Fruit fly (Drosophila melanogaster) whole organism, pupa: Measurements from ENCODE around the gene HemK1.

Experiments
- CG10348 ChIP-seq: fragments of 200-800 bp; sonication (Bioruptor generic); IDR thresholded peaks from 2 replicates; pipeline ENCODE4 v1.3.6; 2022; ENCODE audit warnings: missing biosample characterization, missing genetic modification characterization
- CG12605 ChIP-seq: fragments of 200-800 bp; sonication (Bioruptor generic); IDR thresholded peaks from 2 replicates; pipeline ENCODE4 v1.3.6; 2022; ENCODE audit warnings: missing biosample characterization, missing genetic modification characterization
- CG14655 ChIP-seq: fragments of 200-800 bp; sonication (Bioruptor generic); optimal IDR thresholded peaks from 3 replicates; lab custom pipeline; 2017; ENCODE audit warnings: mild to moderate bottlenecking, missing biosample characterization, missing genetic modification reagents, missing genetic modification characterization
- CG15710 ChIP-seq: fragments of 200-800 bp; sonication (Bioruptor generic); optimal IDR thresholded peaks from 2 replicates; lab custom pipeline; 2018; ENCODE audit warnings: missing biosample characterization, mild to moderate bottlenecking, missing genetic modification characterization, moderate library complexity
- CG17806 ChIP-seq: fragments of 200-800 bp; sonication (Bioruptor generic); optimal IDR thresholded peaks from 2 replicates; lab custom pipeline; 2018; ENCODE audit warnings: missing biosample characterization, mild to moderate bottlenecking, missing genetic modification characterization, moderate library complexity
- CG32121 ChIP-seq: fragments of 200-800 bp; sonication (Bioruptor generic); IDR thresholded peaks from 2 replicates; pipeline ENCODE4 v1.3.6; 2022; ENCODE audit warnings: missing biosample characterization, missing genetic modification characterization
- CG34367 ChIP-seq: fragments of 200-800 bp; sonication (Bioruptor generic); optimal IDR thresholded peaks from 2 replicates; lab custom pipeline; 2018; ENCODE audit warnings: missing biosample characterization, mild to moderate bottlenecking, missing genetic modification characterization
- CG4496 ChIP-seq: fragments of 200-800 bp; sonication (Bioruptor generic); IDR thresholded peaks from 3 replicates; pipeline ENCODE4 v1.3.6; 2022; ENCODE audit warnings: missing biosample characterization, missing genetic modification characterization
- CG8159 ChIP-seq: fragments of 200-800 bp; sonication (Bioruptor generic); optimal IDR thresholded peaks from 3 replicates; lab custom pipeline; 2018; ENCODE audit warnings: missing biosample characterization, mild to moderate bottlenecking, missing genetic modification characterization, moderate library complexity
- CG8301 ChIP-seq: fragments of 200-800 bp; sonication (Bioruptor generic); optimal IDR thresholded peaks from 2 replicates; lab custom pipeline; 2018; ENCODE audit warnings: missing biosample characterization, mild to moderate bottlenecking, missing genetic modification characterization
- CG9948 ChIP-seq: fragments of 200-800 bp; sonication (Bioruptor generic); optimal IDR thresholded peaks from 2 replicates; lab custom pipeline; 2018; ENCODE audit warnings: missing biosample characterization, mild to moderate bottlenecking, missing genetic modification characterization, moderate library complexity
- D1 ChIP-seq: fragments of 200-800 bp; sonication (Bioruptor generic); optimal IDR thresholded peaks from 2 replicates; lab custom pipeline; 2018; ENCODE audit warnings: missing biosample characterization, mild to moderate bottlenecking, missing genetic modification characterization, moderate library complexity
- EcR ChIP-seq: fragments of 200-800 bp; sonication (Bioruptor generic); optimal IDR thresholded peaks from 3 replicates; lab custom pipeline; 2019; ENCODE audit warnings: missing biosample characterization, missing genetic modification characterization, mild to moderate bottlenecking, moderate library complexity, missing genetic modification reagents
- Ets98B ChIP-seq: fragments of 200-800 bp; sonication (Bioruptor generic); IDR thresholded peaks from 2 replicates; pipeline ENCODE4 v1.3.6; 2022; ENCODE audit warnings: missing biosample characterization, missing genetic modification characterization
- Pif1A ChIP-seq: fragments of 200-800 bp; sonication (Bioruptor generic); optimal IDR thresholded peaks from 3 replicates; lab custom pipeline; 2016; ENCODE audit warnings: missing biosample characterization, missing genetic modification characterization
- Pif1B ChIP-seq: fragments of 200-800 bp; sonication (Bioruptor generic); optimal IDR thresholded peaks from 3 replicates; lab custom pipeline; 2016; ENCODE audit warnings: missing biosample characterization, missing genetic modification characterization
- Snoo ChIP-seq: fragments of 200-800 bp; sonication (Bioruptor generic); optimal IDR thresholded peaks from 3 replicates; lab custom pipeline; 2017; ENCODE audit warnings: missing biosample characterization, mild to moderate bottlenecking, missing genetic modification characterization, inconsistent platforms
- fd96Ca ChIP-seq: fragments of 200-800 bp; sonication (Bioruptor generic); IDR thresholded peaks from 3 replicates; pipeline ENCODE4 v1.3.6; 2022; ENCODE audit warnings: missing biosample characterization, missing genetic modification characterization
- gl ChIP-seq: fragments of 200-800 bp; sonication (Bioruptor generic); optimal IDR thresholded peaks from 2 replicates; lab custom pipeline; 2018; ENCODE audit warnings: missing biosample characterization, mild to moderate bottlenecking, missing genetic modification characterization
- rn ChIP-seq: fragments of 200-800 bp; sonication (Bioruptor generic); IDR thresholded peaks from 2 replicates; pipeline ENCODE4 v1.3.6; 2022; ENCODE audit warnings: missing biosample characterization, missing genetic modification characterization

The HemK1 gene

dm6 chr2L:6422488-6422887 lies 45.0 kb downstream of the HemK1 start:
- no peak for TF ChIP-seq Snoo (tag; lab: Kevin White, UChicago)
- no peak for TF ChIP-seq CG32121 (GFP tag; lab: Robert Waterston, UW)
- TF ChIP-seq Ets98B, result no peak
- no peak for TF ChIP-seq CG8159 (tag; lab: Kevin White, UChicago)
- no peak for TF ChIP-seq CG17806 (tag; lab: Kevin White, UChicago)
- TF ChIP-seq D1, result no peak
- no peak for TF ChIP-seq CG15710
- no peak for TF ChIP-seq fd96Ca
- no peak for TF ChIP-seq CG9948
- no peak for TF ChIP-seq gl (tag; lab: Kevin White, UChicago)
- TF ChIP-seq rn (GFP tag; lab: Robert Waterston, UW), result no peak
- TF ChIP-seq CG14655 (GFP tag; lab: Kevin White, UChicago), result no peak
- TF ChIP-seq CG8301 (tag; lab: Kevin White, UChicago), result no peak
- no peak for TF ChIP-seq CG10348 (GFP tag; lab: Robert Waterston, UW)
- TF ChIP-seq EcR (GFP tag; lab: Kevin White, UChicago), result no peak
- TF ChIP-seq Pif1A (GFP tag; lab: Kevin White, UChicago), result no peak
- no peak for TF ChIP-seq CG34367 (tag; lab: Kevin White, UChicago)
- TF ChIP-seq CG4496, result no peak
- no peak for TF ChIP-seq CG12605
- TF ChIP-seq Pif1B (GFP tag; lab: Kevin White, UChicago), result no peak

- no peak for TF ChIP-seq CG10348 (GFP tag; lab: Robert Waterston, UW)
- no peak for TF ChIP-seq gl (tag; lab: Kevin White, UChicago)
- no peak for TF ChIP-seq CG32121 (GFP tag; lab: Robert Waterston, UW)
- no peak for TF ChIP-seq fd96Ca
- TF ChIP-seq D1, result no peak
- no peak for TF ChIP-seq CG9948
- no peak for TF ChIP-seq rn (GFP tag; lab: Robert Waterston, UW)
- TF ChIP-seq Pif1A (GFP tag; lab: Kevin White, UChicago), result no peak
- no peak for TF ChIP-seq CG34367 (tag; lab: Kevin White, UChicago)
- TF ChIP-seq CG8159 (tag; lab: Kevin White, UChicago), result no peak
- TF ChIP-seq Ets98B, result no peak
Observed at dm6 chr2L:6421495-6421894, 46.0 kb downstream of the HemK1 start.
